Fruit fly (Drosophila melanogaster): Measurements from ENCODE around the gene CG42331.
A peak's percentile ranks its signal among the peaks of the same experiment; 100 is the strongest.

CG42331 gene

dm6 chr3R:24787734-24788133, 15.8 kb downstream of the CG42331 start, which contains the start of gene Ets96B:
Gene Ets96B (plus strand): TSS chr3R:24788054.
- TF ChIP-seq CG32121 (GFP tag; IDR thresholded peaks at IDR 0.05) = no peak
- no peak for TF ChIP-seq fd96Ca (GFP tag; IDR thresholded peaks at IDR 0.05)
- no peak for TF ChIP-seq CG17806 (tag; optimal IDR thresholded peaks at IDR 0.05)
- TF ChIP-seq Pif1A (GFP tag; optimal IDR thresholded peaks at IDR 0.05) = no peak
- no peak for TF ChIP-seq EcR (GFP tag; optimal IDR thresholded peaks at IDR 0.05)
- no peak for TF ChIP-seq rn (GFP tag; IDR thresholded peaks at IDR 0.05)
- TF ChIP-seq CG15710 (tag; optimal IDR thresholded peaks at IDR 0.05) = no peak
- TF ChIP-seq Ets98B (GFP tag; IDR thresholded peaks at IDR 0.05) = no peak
- no peak for TF ChIP-seq Pif1B (GFP tag; optimal IDR thresholded peaks at IDR 0.05)
- TF ChIP-seq CG8159 (tag; optimal IDR thresholded peaks at IDR 0.05) = no peak
- no peak for TF ChIP-seq CG4496 (GFP tag; IDR thresholded peaks at IDR 0.05)
- no peak for TF ChIP-seq Snoo (tag; optimal IDR thresholded peaks at IDR 0.05)
- no peak for TF ChIP-seq CG9948 (tag; optimal IDR thresholded peaks at IDR 0.05)

dm6 chr3R:24790036-24790435, 18.1 kb downstream of the CG42331 start, which contains the start of gene CG13634:
Gene CG13634 (minus strand): TSS chr3R:24790136.
- TF ChIP-seq Snoo (tag; optimal IDR thresholded peaks at IDR 0.05) (no peak), gl (tag; optimal IDR thresholded peaks at IDR 0.05) (no peak), Pif1B (GFP tag; optimal IDR thresholded peaks at IDR 0.05) (no peak), CG8301 (tag; optimal IDR thresholded peaks at IDR 0.05) (no peak), CG34367 (tag; optimal IDR thresholded peaks at IDR 0.05) (no peak), CG9948 (tag; optimal IDR thresholded peaks at IDR 0.05) (no peak)

- TF ChIP-seq CG10348 (GFP tag; IDR thresholded peaks at IDR 0.05) (no peak), CG13204 (GFP tag; optimal IDR thresholded peaks at IDR 0.05) (no peak), CG12605 (GFP tag; IDR thresholded peaks at IDR 0.05) (no peak), CG4496 (GFP tag; IDR thresholded peaks at IDR 0.05) (0 out of 3 replicates have a peak, but pooled peaks have one; percentile 24), EcR (GFP tag; optimal IDR thresholded peaks at IDR 0.05) (no peak), CG32121 (GFP tag; IDR thresholded peaks at IDR 0.05) (no peak)
Observed at dm6 chr3R:24798595-24798994, 26.6 kb downstream of the CG42331 start.

dm6 chr3R:24799503-24799902, 27.5 kb downstream of the CG42331 start, which contains the start of gene Ude:
Gene Ude (minus strand): TSS chr3R:24799668.
- no peak for TF ChIP-seq D1 (tag; optimal IDR thresholded peaks at IDR 0.05)
- TF ChIP-seq Pif1B (GFP tag; optimal IDR thresholded peaks at IDR 0.05) = no peak
- TF ChIP-seq CG15710 (tag; optimal IDR thresholded peaks at IDR 0.05) = no peak

dm6 chr3R:24805048-24805447, 33.1 kb downstream of the CG42331 start, which contains the start of gene polybromo:
Gene polybromo (minus strand): TSS chr3R:24805259.
- TF ChIP-seq D1 (tag; optimal IDR thresholded peaks at IDR 0.05) (no peak), CG15710 (tag; optimal IDR thresholded peaks at IDR 0.05) (no peak)

dm6 chr3R:24807321-24807720, 35.3 kb downstream of the CG42331 start, which contains the start of gene CG6980:
Gene CG6980 (plus strand): TSS chr3R:24807621.
- no peak for TF ChIP-seq CG9948 (tag; optimal IDR thresholded peaks at IDR 0.05)

dm6 chr3R:24809576-24810279, 37.7 kb downstream of the CG42331 start:
- TF ChIP-seq CG32121 (GFP tag; IDR thresholded peaks at IDR 0.05) (no peak), CG10348 (GFP tag; IDR thresholded peaks at IDR 0.05) (no peak), CG8301 (tag; optimal IDR thresholded peaks at IDR 0.05) (no peak), Pif1B (GFP tag; optimal IDR thresholded peaks at IDR 0.05) (no peak), EcR (GFP tag; optimal IDR thresholded peaks at IDR 0.05) (no peak), Snoo (tag; optimal IDR thresholded peaks at IDR 0.05) (no peak)

- TF ChIP-seq rn (GFP tag; IDR thresholded peaks at IDR 0.05) (peak; percentile 89), CG12605 (GFP tag; IDR thresholded peaks at IDR 0.05) (peak; percentile 94), CG13204 (GFP tag; optimal IDR thresholded peaks at IDR 0.05) (no peak), CG9948 (tag; optimal IDR thresholded peaks at IDR 0.05) (peak; percentile 88), CG15710 (tag; optimal IDR thresholded peaks at IDR 0.05) (peak; percentile 90), Snoo (tag; optimal IDR thresholded peaks at IDR 0.05) (peak; percentile 69), Pif1B (GFP tag; optimal IDR thresholded peaks at IDR 0.05) (peak; percentile 93), CG34367 (tag; optimal IDR thresholded peaks at IDR 0.05) (peak; percentile 92), CG8301 (tag; optimal IDR thresholded peaks at IDR 0.05) (peak; percentile 95), D1 (tag; optimal IDR thresholded peaks at IDR 0.05) (no peak), CG8159 (tag; optimal IDR thresholded peaks at IDR 0.05) (peak; percentile 88), CG32121 (GFP tag; IDR thresholded peaks at IDR 0.05) (peak; percentile 93), EcR (GFP tag; optimal IDR thresholded peaks at IDR 0.05) (peak; percentile 95), fd96Ca (GFP tag; IDR thresholded peaks at IDR 0.05) (peak; percentile 98), gl (tag; optimal IDR thresholded peaks at IDR 0.05) (peak; percentile 85), Pif1A (GFP tag; optimal IDR thresholded peaks at IDR 0.05) (peak; percentile 93), CG10348 (GFP tag; IDR thresholded peaks at IDR 0.05) (peak; percentile 85), Ets98B (GFP tag; IDR thresholded peaks at IDR 0.05) (peak; percentile 97), CG14655 (GFP tag; optimal IDR thresholded peaks at IDR 0.05) (peak; percentile 96), CG17806 (tag; optimal IDR thresholded peaks at IDR 0.05) (peak; percentile 92), CG4496 (GFP tag; IDR thresholded peaks at IDR 0.05) (peak; percentile 98)
Observed at dm6 chr3R:24810844-24811625, 39.1 kb downstream of the CG42331 start.

Measured in whole organism, pupa.